Worm (Caenorhabditis elegans) whole organism, midembryonic: ENCODE data around the gene fbxa-174.

Experiments used
- T22C8.4 ChIP-seq: fragments of 200-800 bp; sonication (Bioruptor generic); IDR thresholded peaks from 2 replicates; pipeline ENCODE4 v1.3.6; 2022; ENCODE audit warnings: missing genetic modification characterization, missing compliant biosample characterization
- klf-2 ChIP-seq: fragments of 200-800 bp; sonication (Bioruptor generic); conservative IDR thresholded peaks from 2 replicates; pipeline ENCODE4 v1.3.6; 2022; ENCODE audit warnings: missing genetic modification reagents, missing genetic modification characterization, missing compliant biosample characterization
- tab-1 ChIP-seq: fragments of 200-800 bp; sonication (Bioruptor generic); IDR thresholded peaks from 2 replicates; pipeline ENCODE4 v1.3.6; 2022; ENCODE audit warnings: missing genetic modification characterization, missing compliant biosample characterization

DNA sequence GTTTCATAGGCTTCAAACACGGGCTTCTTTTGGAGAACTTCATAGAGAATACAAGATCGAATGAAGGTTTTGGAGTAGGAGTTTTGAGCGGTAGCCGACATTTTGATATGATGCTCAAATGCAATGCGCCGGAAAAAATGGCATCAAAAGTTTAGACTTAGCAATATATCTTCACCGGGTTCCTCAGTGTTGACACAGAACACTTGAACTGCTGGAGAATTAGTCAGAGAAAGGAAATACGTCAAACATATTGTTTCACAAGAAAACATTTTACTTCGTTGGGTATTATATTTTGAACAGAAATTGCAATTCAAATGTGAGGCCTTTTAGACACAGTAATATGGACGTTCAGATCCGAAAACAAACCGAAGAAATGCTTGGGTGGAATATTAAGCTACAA lies at the start of gene fbxa-174:
- TF ChIP-seq klf-2 (GFP tag; lab: Robert Waterston, UW) (no peak), T22C8.4 (no peak), tab-1 (GFP tag; lab: Robert Waterston, UW) (no peak)
